Fruit fly (Drosophila melanogaster) whole organism, prepupa: ENCODE measurements around the gene noc.

Source experiments
- CG11294 ChIP-seq: fragments of 200-800 bp; sonication (Bioruptor generic); IDR thresholded peaks from 2 replicates; pipeline ENCODE4 v1.3.6; 2022; ENCODE audit warnings: missing biosample characterization, missing genetic modification characterization
- CG11902 ChIP-seq: fragments of 200-800 bp; sonication (Bioruptor generic); optimal IDR thresholded peaks from 3 replicates; lab custom pipeline; 2016; ENCODE audit warnings: missing biosample characterization, missing genetic modification characterization
- CG15336 ChIP-seq: fragments of 200-800 bp; sonication (Bioruptor generic); IDR thresholded peaks from 2 replicates; pipeline ENCODE4 v1.3.6; 2022; ENCODE audit warnings: missing biosample characterization, missing genetic modification characterization
- CG31627 ChIP-seq: fragments of 200-800 bp; sonication (Bioruptor generic); optimal IDR thresholded peaks from 3 replicates; lab custom pipeline; 2016; ENCODE audit warnings: missing biosample characterization, missing genetic modification characterization
- CG4318 ChIP-seq: fragments of 200-800 bp; sonication (Bioruptor generic); optimal IDR thresholded peaks from 3 replicates; lab custom pipeline; 2017; ENCODE audit warnings: missing biosample characterization, mild to moderate bottlenecking, missing genetic modification characterization
- CG6163 ChIP-seq: fragments of 200-800 bp; sonication (Bioruptor generic); IDR thresholded peaks from 3 replicates; pipeline ENCODE4 v1.3.6; 2022; ENCODE audit warnings: missing biosample characterization, missing genetic modification characterization
- CG6792 ChIP-seq: fragments of 200-800 bp; sonication (Bioruptor generic); optimal IDR thresholded peaks from 3 replicates; lab custom pipeline; 2016; ENCODE audit warnings: missing biosample characterization, missing genetic modification characterization
- CG6808 ChIP-seq: fragments of 200-800 bp; sonication (Bioruptor generic); optimal IDR thresholded peaks from 3 replicates; lab custom pipeline; 2017; ENCODE audit warnings: missing biosample characterization, missing genetic modification characterization, mild to moderate bottlenecking, moderate library complexity, missing genetic modification reagents
- CG8632 ChIP-seq: fragments of 200-800 bp; sonication (Bioruptor generic); optimal IDR thresholded peaks from 3 replicates; lab custom pipeline; 2016; ENCODE audit warnings: missing biosample characterization, missing genetic modification characterization
- Eip75B ChIP-seq: fragments of 200-800 bp; sonication (Bioruptor generic); optimal IDR thresholded peaks from 3 replicates; lab custom pipeline; 2016; ENCODE audit warnings: missing biosample characterization, missing genetic modification characterization
- Eip78C ChIP-seq: fragments of 200-800 bp; sonication (Bioruptor generic); peaks from one replicate; lab custom pipeline; 2016; ENCODE audit warnings: missing biosample characterization, missing genetic modification characterization
- Ets96B ChIP-seq: fragments of 200-800 bp; optimal IDR thresholded peaks from 2 replicates; lab custom pipeline; 2019; ENCODE audit warnings: missing biosample characterization, mild to moderate bottlenecking, missing genetic modification characterization, moderate library complexity
- Hr39 ChIP-seq: fragments of 200-800 bp; sonication (Bioruptor generic); optimal IDR thresholded peaks from 2 replicates; lab custom pipeline; 2016; ENCODE audit warnings: missing biosample characterization, missing genetic modification characterization
- Lpt ChIP-seq: fragments of 200-800 bp; sonication (Bioruptor generic); optimal IDR thresholded peaks from 3 replicates; lab custom pipeline; 2016; ENCODE audit warnings: missing biosample characterization, missing genetic modification characterization
- Sox14 ChIP-seq: fragments of 200-800 bp; sonication (Bioruptor generic); optimal IDR thresholded peaks from 3 replicates; lab custom pipeline; 2016; ENCODE audit warnings: missing biosample characterization, missing genetic modification characterization
- Sox15 ChIP-seq: fragments of 200-800 bp; sonication (Bioruptor generic); optimal IDR thresholded peaks from 3 replicates; lab custom pipeline; 2016; ENCODE audit warnings: missing biosample characterization, missing genetic modification characterization
- achi ChIP-seq: fragments of 200-800 bp; sonication (Bioruptor generic); optimal IDR thresholded peaks from 3 replicates; lab custom pipeline; 2016; ENCODE audit warnings: missing biosample characterization, missing genetic modification characterization
- acj6 ChIP-seq: fragments of 200-800 bp; sonication (Bioruptor generic); optimal IDR thresholded peaks from 3 replicates; lab custom pipeline; 2016; ENCODE audit warnings: missing biosample characterization, missing genetic modification characterization
- dsx ChIP-seq: fragments of 200-800 bp; optimal IDR thresholded peaks from 3 replicates; lab custom pipeline; 2019; ENCODE audit warnings: missing biosample characterization, mild to moderate bottlenecking, missing genetic modification characterization, moderate library complexity; ENCODE audit not compliant: poor library complexity, severe bottlenecking
- spab ChIP-seq: fragments of 200-800 bp; sonication (Bioruptor generic); optimal IDR thresholded peaks from 2 replicates; lab custom pipeline; 2017; ENCODE audit warnings: missing biosample characterization, mild to moderate bottlenecking, missing genetic modification characterization, missing genetic modification reagents
- ss ChIP-seq, 2 experiments: fragments of 200-800 bp; sonication (Bioruptor generic); optimal IDR thresholded peaks; 2 replicates in 1 of 2; 3 replicates in 1 of 2; lab custom pipeline; 2017 to 2018; ENCODE audit warnings: mild to moderate bottlenecking in 2 of 2, missing biosample characterization in 2 of 2, missing genetic modification characterization in 2 of 2, moderate library complexity in 1 of 2
- svp ChIP-seq: fragments of 200-800 bp; sonication (Bioruptor generic); peaks from one replicate; lab custom pipeline; 2016; ENCODE audit warnings: missing biosample characterization, missing genetic modification characterization
- topi ChIP-seq: fragments of 200-800 bp; sonication (Bioruptor generic); optimal IDR thresholded peaks from 3 replicates; lab custom pipeline; 2016; ENCODE audit warnings: missing biosample characterization, missing genetic modification characterization
- vri ChIP-seq: fragments of 200-800 bp; sonication (Bioruptor generic); optimal IDR thresholded peaks from 3 replicates; lab custom pipeline; 2016; ENCODE audit warnings: missing biosample characterization, mild to moderate bottlenecking, missing genetic modification characterization

noc gene

dm6 chr2L:14539872-14540524 is 49.3 kb downstream of the noc start (continued):
- TF ChIP-seq Eip75B (GFP tag; lab: Kevin White, UChicago) (no peak), achi (GFP tag; lab: Kevin White, UChicago) (no peak), CG11902 (GFP tag; lab: Kevin White, UChicago) (no peak), CG11294 (no peak), dsx (GFP tag; lab: Kevin White, UChicago) (no peak), CG6808 (GFP tag; lab: Kevin White, UChicago) (no peak), svp (GFP tag; lab: Kevin White, UChicago) (no peak), spab (no peak), CG8632 (GFP tag; lab: Kevin White, UChicago) (no peak)
- TF ChIP-seq, all 60 proteins: peak for 7

dm6 chr2L:14540539-14541106 is 50.0 kb downstream of the noc start:
- TF ChIP-seq CG11294 (no peak), Eip78C (peak; percentile 54), Sox15 (GFP tag; lab: Kevin White, UChicago) (no peak), topi (no peak), CG4318 (GFP tag; lab: Kevin White, UChicago) (no peak), Ets96B (tag; lab: Kevin White, UChicago) (no peak), spab (no peak), Hr39 (GFP tag; lab: Kevin White, UChicago) (no peak), CG8632 (GFP tag; lab: Kevin White, UChicago) (no peak), CG6792 (GFP tag; lab: Kevin White, UChicago) (no peak), vri (GFP tag; lab: Kevin White, UChicago) (no peak), acj6 (GFP tag; lab: Kevin White, UChicago) (no peak), CG15336 (GFP tag; lab: Robert Waterston, UW) (no peak), svp (GFP tag; lab: Kevin White, UChicago) (peak; percentile 99), Lpt (GFP tag; lab: Kevin White, UChicago) (no peak), CG6163 (GFP tag; lab: Robert Waterston, UW) (no peak), Sox14 (GFP tag; lab: Kevin White, UChicago) (no peak), ss (GFP tag; optimal IDR thresholded peaks at IDR 0.05; lab: Kevin White, UChicago) (peak in 1 of 2 experiments; percentile 29), CG31627 (no peak)
